Fruit fly (Drosophila melanogaster) whole organism, embryonic: Measurements from ENCODE around the gene Acp29AB.

Experiments
- Abd-B ChIP-seq: fragments of 200-800 bp; sonication (Bioruptor generic); optimal IDR thresholded peaks from 2 replicates; lab custom pipeline; 2018; ENCODE audit warnings: missing biosample characterization, mild to moderate bottlenecking, missing genetic modification characterization, moderate library complexity
- CG10209 ChIP-seq: fragments of 200-800 bp; sonication (Bioruptor generic); optimal IDR thresholded peaks from 3 replicates; lab custom pipeline; 2017; ENCODE audit warnings: missing biosample characterization, mild to moderate bottlenecking, missing genetic modification characterization, missing genetic modification reagents
- CG11560 ChIP-seq: fragments of 200-800 bp; sonication (Bioruptor generic); IDR thresholded peaks from 3 replicates; pipeline ENCODE4 v1.3.6; 2022; ENCODE audit warnings: missing biosample characterization, missing genetic modification characterization
- CG12219 ChIP-seq: fragments of 200-800 bp; sonication (Bioruptor generic); optimal IDR thresholded peaks from 3 replicates; lab custom pipeline; 2018; ENCODE audit warnings: missing biosample characterization, mild to moderate bottlenecking, missing genetic modification characterization
- CG12659 ChIP-seq: fragments of 200-800 bp; sonication (Bioruptor generic); optimal IDR thresholded peaks from 3 replicates; lab custom pipeline; 2017; ENCODE audit warnings: mild to moderate bottlenecking, missing biosample characterization, missing genetic modification reagents, missing genetic modification characterization
- CG13287 ChIP-seq: fragments of 200-800 bp; sonication (Bioruptor generic); IDR thresholded peaks from 2 replicates; pipeline ENCODE4 v1.3.6; 2022; ENCODE audit warnings: missing biosample characterization, missing genetic modification characterization; ENCODE audit not compliant: partially characterized antibody
- CG13775 ChIP-seq: fragments of 200-800 bp; sonication (Bioruptor generic); optimal IDR thresholded peaks from 3 replicates; lab custom pipeline; 2017; ENCODE audit warnings: missing biosample characterization, mild to moderate bottlenecking, missing genetic modification characterization
- CG2129 ChIP-seq: fragments of 200-800 bp; sonication (Bioruptor generic); IDR thresholded peaks from 2 replicates; pipeline ENCODE4 v1.3.6; 2022; ENCODE audit warnings: missing biosample characterization, missing genetic modification characterization; ENCODE audit not compliant: partially characterized antibody
- CG31365 ChIP-seq: fragments of 200-800 bp; sonication (Bioruptor generic); optimal IDR thresholded peaks from 2 replicates; lab custom pipeline; 2018; ENCODE audit warnings: missing biosample characterization, mild to moderate bottlenecking, missing genetic modification characterization
- CG4282 ChIP-seq: fragments of 200-800 bp; sonication (Bioruptor generic); optimal IDR thresholded peaks from 2 replicates; lab custom pipeline; 2016; ENCODE audit warnings: missing biosample characterization, missing genetic modification characterization
- CG4617 ChIP-seq: fragments of 200-800 bp; sonication (Bioruptor generic); optimal IDR thresholded peaks from 3 replicates; lab custom pipeline; 2016; ENCODE audit warnings: missing biosample characterization, missing genetic modification characterization, borderline replicate concordance
- CG4820 ChIP-seq: fragments of 200-800 bp; sonication (Bioruptor generic); optimal IDR thresholded peaks from 3 replicates; lab custom pipeline; 2016; ENCODE audit warnings: missing biosample characterization, missing genetic modification characterization
- CG4854 ChIP-seq: fragments of 200-800 bp; sonication (Bioruptor generic); optimal IDR thresholded peaks from 2 replicates; lab custom pipeline; 2016; ENCODE audit warnings: missing biosample characterization, missing genetic modification characterization, inconsistent platforms
- CG7786 ChIP-seq: fragments of 200-800 bp; sonication (Bioruptor generic); optimal IDR thresholded peaks from 2 replicates; lab custom pipeline; 2016; ENCODE audit warnings: missing biosample characterization, missing genetic modification characterization
- Dll ChIP-seq: fragments of 200-800 bp; sonication (Bioruptor generic); IDR thresholded peaks from 4 replicates; pipeline ENCODE4 v1.3.6; 2022; ENCODE audit warnings: missing biosample characterization, missing genetic modification characterization; ENCODE audit not compliant: partially characterized antibody
- Doc3 ChIP-seq: fragments of 200-800 bp; sonication (Bioruptor generic); IDR thresholded peaks from 3 replicates; pipeline ENCODE4 v1.3.6; 2022; ENCODE audit warnings: missing biosample characterization, missing genetic modification characterization; ENCODE audit not compliant: partially characterized antibody
- Dref ChIP-seq: fragments of 200-800 bp; sonication (Bioruptor generic); IDR thresholded peaks from 2 replicates; pipeline ENCODE4 v1.3.6; 2022; ENCODE audit warnings: missing biosample characterization, missing genetic modification characterization
- Ets65A ChIP-seq: fragments of 200-800 bp; sonication (Bioruptor generic); peaks from one replicate; lab custom pipeline; 2016; ENCODE audit warnings: missing biosample characterization, missing genetic modification characterization
- Fer3 ChIP-seq: fragments of 200-800 bp; sonication (Bioruptor generic); optimal IDR thresholded peaks from 2 replicates; lab custom pipeline; 2018; ENCODE audit warnings: missing biosample characterization, mild to moderate bottlenecking, missing genetic modification characterization, moderate library complexity
- Gsc ChIP-seq: fragments of 200-800 bp; sonication (Bioruptor generic); IDR thresholded peaks from 2 replicates; pipeline ENCODE4 v1.3.6; 2022; ENCODE audit warnings: missing biosample characterization, missing genetic modification characterization
- H2.0 ChIP-seq: fragments of 200-800 bp; sonication (Bioruptor generic); IDR thresholded peaks from 2 replicates; pipeline ENCODE4 v1.3.6; 2022; ENCODE audit warnings: missing biosample characterization, missing genetic modification characterization
- HLH4C ChIP-seq: fragments of 200-800 bp; sonication (Bioruptor generic); IDR thresholded peaks from 3 replicates; pipeline ENCODE4 v1.3.6; 2022; ENCODE audit warnings: missing biosample characterization, missing genetic modification characterization; ENCODE audit not compliant: partially characterized antibody
- HLH54F ChIP-seq: fragments of 200-800 bp; sonication (Bioruptor generic); optimal IDR thresholded peaks from 3 replicates; lab custom pipeline; 2016; ENCODE audit warnings: missing biosample characterization, missing genetic modification characterization
- Rfx ChIP-seq: fragments of 200-800 bp; sonication (Bioruptor generic); IDR thresholded peaks from 2 replicates; pipeline ENCODE4 v1.3.6; 2022; ENCODE audit warnings: missing biosample characterization, missing genetic modification characterization
- Scr ChIP-seq: fragments of 200-800 bp; sonication (Bioruptor generic); IDR thresholded peaks from 2 replicates; pipeline ENCODE4 v1.3.6; 2022; ENCODE audit warnings: missing biosample characterization, missing genetic modification characterization; ENCODE audit not compliant: partially characterized antibody
- Vsx1 ChIP-seq: fragments of 200-800 bp; sonication (Bioruptor generic); optimal IDR thresholded peaks from 2 replicates; lab custom pipeline; 2017; ENCODE audit warnings: missing biosample characterization, mild to moderate bottlenecking, missing genetic modification characterization, missing genetic modification reagents
- amos ChIP-seq: fragments of 200-800 bp; sonication (Bioruptor generic); IDR thresholded peaks from 2 replicates; pipeline ENCODE4 v1.3.6; 2022; ENCODE audit warnings: missing biosample characterization, missing genetic modification characterization; ENCODE audit not compliant: partially characterized antibody
- ase ChIP-seq: fragments of 200-800 bp; sonication (Bioruptor generic); IDR thresholded peaks from 3 replicates; pipeline ENCODE4 v1.3.6; 2022; ENCODE audit warnings: missing biosample characterization, missing genetic modification characterization
- bbx ChIP-seq: fragments of 200-800 bp; sonication (Bioruptor generic); IDR thresholded peaks from 2 replicates; pipeline ENCODE4 v1.3.6; 2022; ENCODE audit warnings: missing biosample characterization, missing genetic modification characterization; ENCODE audit not compliant: partially characterized antibody
- bcd ChIP-seq: fragments of 200-800 bp; sonication (Bioruptor generic); optimal IDR thresholded peaks from 2 replicates; lab custom pipeline; 2017; ENCODE audit warnings: missing biosample characterization, mild to moderate bottlenecking, missing genetic modification characterization
- dati ChIP-seq: fragments of 200-800 bp; sonication (Bioruptor generic); IDR thresholded peaks from 2 replicates; pipeline ENCODE4 v1.3.6; 2022; ENCODE audit warnings: missing biosample characterization, missing genetic modification characterization
- ftz-f1 ChIP-seq: fragments of 200-800 bp; sonication (Bioruptor generic); optimal IDR thresholded peaks from 2 replicates; lab custom pipeline; 2016; ENCODE audit warnings: missing biosample characterization, missing genetic modification characterization
- pb ChIP-seq: fragments of 200-800 bp; sonication (Bioruptor generic); optimal IDR thresholded peaks from 3 replicates; lab custom pipeline; 2016; ENCODE audit warnings: missing biosample characterization, missing genetic modification characterization
- prd ChIP-seq, 3 experiments: fragments of >200 bp in 2 of 3; fragments of 200-800 bp in 1 of 3; sonication (Bioruptor generic) in 1 of 3; optimal IDR thresholded peaks in 2 of 3; IDR thresholded peaks in 1 of 3; 2 replicates in 2 of 3; 3 replicates in 1 of 3; pipeline versions ENCODE4 v1.3.6 to Lab custom; 2017 to 2022; ENCODE audit warnings: missing biosample characterization in 1 of 3, missing genetic modification characterization in 1 of 3
- psq ChIP-seq: fragments of 200-800 bp; sonication (Bioruptor generic); optimal IDR thresholded peaks from 2 replicates; lab custom pipeline; 2017; ENCODE audit warnings: missing biosample characterization, missing genetic modification characterization
- pzg ChIP-seq: fragments of 200-800 bp; sonication (Bioruptor generic); optimal IDR thresholded peaks from 3 replicates; lab custom pipeline; 2018; ENCODE audit warnings: missing biosample characterization, mild to moderate bottlenecking, missing genetic modification characterization, moderate library complexity
- stwl ChIP-seq: fragments of 200-800 bp; sonication (Bioruptor generic); optimal IDR thresholded peaks from 3 replicates; lab custom pipeline; 2018; ENCODE audit warnings: missing biosample characterization, mild to moderate bottlenecking, missing genetic modification characterization, moderate library complexity
- sug ChIP-seq: fragments of 200-800 bp; optimal IDR thresholded peaks from 2 replicates; lab custom pipeline; 2019; ENCODE audit warnings: missing biosample characterization, mild to moderate bottlenecking, missing genetic modification characterization, moderate library complexity
- usp ChIP-seq: fragments of >200 bp; optimal IDR thresholded peaks from 2 replicates; lab custom pipeline; 2017; ENCODE audit warnings: missing biosample characterization, missing genetic modification characterization

Acp29AB gene

DNA sequence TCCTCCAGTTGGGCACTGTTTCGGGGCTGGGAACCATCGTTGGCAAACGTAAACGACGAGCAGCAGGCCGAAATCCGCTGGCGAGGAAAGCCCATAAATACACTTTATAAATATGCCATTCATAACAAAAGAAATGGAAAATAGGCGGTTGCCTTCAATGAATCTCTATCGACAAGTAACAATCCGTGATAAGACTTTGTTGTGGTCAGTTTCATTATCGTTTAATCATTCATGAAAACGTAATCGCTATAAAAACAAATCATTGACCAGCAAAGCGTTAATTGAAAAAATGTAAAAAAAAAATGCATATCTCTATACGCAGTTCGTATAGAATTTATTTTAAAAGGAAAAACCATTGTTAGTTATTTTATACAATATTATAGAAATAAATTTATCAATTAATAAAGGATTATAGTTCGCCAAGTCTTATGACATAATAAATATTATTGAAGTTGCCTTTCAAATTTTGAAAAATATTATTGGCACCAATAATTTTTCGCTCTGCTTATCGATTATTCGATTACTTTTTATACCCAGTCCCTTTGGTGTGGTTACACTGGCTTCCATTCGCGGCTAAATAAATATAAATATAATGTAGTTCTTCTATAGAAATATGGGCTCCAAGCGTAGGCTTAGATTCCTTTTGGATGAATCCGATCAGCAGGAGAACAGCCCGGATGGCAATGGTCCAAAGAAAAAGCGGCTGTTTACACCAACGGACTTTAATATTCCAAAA, 7.0 kb upstream of the Acp29AB start, which contains the start of gene CG31898 (continued):
- TF ChIP-seq bbx (GFP tag; lab: Robert Waterston, UW) (peak; percentile 9; the same call in 1 of the 2 replicates), CG11560 (tag; lab: Robert Waterston, UW) (peak; percentile 96), CG2129 (GFP tag; lab: Robert Waterston, UW) (no peak), ase (GFP tag; lab: Robert Waterston, UW) (no peak), Dref (GFP tag; lab: Robert Waterston, UW) (peak; percentile 78), Rfx (no peak), Scr (GFP tag; lab: Robert Waterston, UW) (peak; percentile 41; the same call in 1 of the 2 replicates), Doc3 (no peak), bcd (GFP tag; lab: Kevin White, UChicago) (no peak), CG12659 (peak; percentile 1), Vsx1 (GFP tag; lab: Kevin White, UChicago) (no peak), CG12219 (GFP tag; lab: Kevin White, UChicago) (no peak), usp (GFP tag; lab: Kevin White, UChicago) (no peak), HLH4C (GFP tag; lab: Robert Waterston, UW) (peak; percentile 45; the same call in 1 of the 3 replicates), CG10209 (GFP tag; lab: Kevin White, UChicago) (no peak), stwl (peak; percentile 58), amos (no peak; the same call in 1 of the 2 replicates), Dll (GFP tag; lab: Robert Waterston, UW) (peak; percentile 52; the same call in 2 of the 4 replicates), CG4820 (GFP tag; lab: Kevin White, UChicago) (no peak), CG4282 (GFP tag; lab: Kevin White, UChicago) (no peak), Abd-B (GFP tag; lab: Kevin White, UChicago) (no peak), pb (GFP tag; lab: Kevin White, UChicago) (no peak), dati (GFP tag; lab: Robert Waterston, UW) (no peak), CG13775 (GFP tag; lab: Kevin White, UChicago) (no peak), H2.0 (GFP tag; lab: Robert Waterston, UW) (no peak), sug (tag; lab: Kevin White, UChicago) (no peak)

DNA sequence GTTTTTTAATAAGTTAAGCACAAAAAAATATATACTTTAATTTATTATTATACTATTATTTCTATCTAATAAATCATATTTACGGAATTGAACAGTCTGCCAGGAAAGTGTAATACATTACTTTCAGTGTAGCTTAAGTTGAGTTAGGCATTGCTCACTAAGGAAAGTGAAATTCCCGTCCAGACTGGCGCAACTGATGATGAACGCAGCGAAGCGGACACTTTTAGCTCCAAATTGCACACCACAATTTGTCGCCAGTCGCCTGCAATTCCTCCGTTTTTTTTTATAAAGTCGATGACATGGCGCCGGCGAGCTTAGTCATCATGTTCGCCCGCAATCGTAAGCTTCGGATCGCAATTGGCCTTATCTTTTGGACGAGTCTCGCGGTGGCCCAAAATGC, 5.7 kb upstream of the Acp29AB start, which contains the start of gene CG13386:
Gene CG13386 (plus strand): TSS at position 301 of the 400 bp plus-strand sequence.
- TF ChIP-seq psq (GFP tag; lab: Kevin White, UChicago) (no peak), ftz-f1 (GFP tag; lab: Kevin White, UChicago) (no peak), CG31365 (tag; lab: Kevin White, UChicago) (no peak), prd (optimal IDR thresholded peaks at IDR 0.05; lab: Kevin White, UChicago) (no peak), prd (GFP tag; IDR thresholded peaks at IDR 0.05; lab: Robert Waterston, UW) (peak; percentile 7; the same call in 1 of the 3 replicates), Ets65A (peak; percentile 22), pzg (no peak), CG7786 (GFP tag; lab: Kevin White, UChicago) (no peak)

DNA sequence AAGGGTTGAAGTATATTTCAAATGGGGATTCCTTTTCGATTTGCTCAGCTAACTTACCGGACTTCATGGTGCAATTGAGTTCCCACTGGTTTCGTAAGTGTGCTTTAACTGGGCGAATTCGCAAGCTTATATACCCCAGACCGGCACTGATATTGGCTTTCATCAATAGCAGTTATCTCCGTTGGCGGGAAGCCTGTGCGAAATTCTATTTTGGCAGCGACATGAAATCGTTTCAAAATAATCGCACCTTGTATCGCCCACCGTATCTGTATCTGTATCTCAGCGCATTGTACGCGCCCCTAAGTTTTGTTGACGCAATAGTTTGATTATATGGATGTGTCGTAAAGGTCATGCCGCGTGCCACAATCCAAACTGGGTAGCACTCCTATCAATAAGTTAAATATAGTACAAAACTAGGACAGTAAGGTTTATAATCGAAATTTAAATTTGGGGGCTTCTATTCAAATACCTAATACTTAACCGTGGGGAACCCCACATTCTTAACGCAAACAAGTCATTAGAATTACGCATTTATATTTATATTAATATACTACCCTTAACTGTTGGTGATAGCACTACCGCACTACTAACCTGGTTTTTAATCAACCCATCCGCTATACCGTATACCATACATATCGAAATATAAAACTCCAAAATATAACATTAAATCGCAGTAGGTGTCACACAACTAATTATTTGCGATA, 3.1 kb upstream of the Acp29AB start, which contains the start of the genes Peritrophin-15a and CG13385:
Gene Peritrophin-15a (minus strand): TSS at position 101 of the 704 bp plus-strand sequence.
Gene CG13385 (plus strand): TSS at position 654 of the 704 bp plus-strand sequence.
- TF ChIP-seq CG13287 (no peak), Gsc (no peak), Fer3 (no peak), CG4617 (GFP tag; lab: Kevin White, UChicago) (no peak), CG4854 (GFP tag; lab: Kevin White, UChicago) (no peak), HLH54F (GFP tag; lab: Kevin White, UChicago) (no peak)
- TF ChIP-seq, all 482 proteins: peak for 0
